Worm (Caenorhabditis elegans): ENCODE data around the gene F08G2.7.

DNA sequence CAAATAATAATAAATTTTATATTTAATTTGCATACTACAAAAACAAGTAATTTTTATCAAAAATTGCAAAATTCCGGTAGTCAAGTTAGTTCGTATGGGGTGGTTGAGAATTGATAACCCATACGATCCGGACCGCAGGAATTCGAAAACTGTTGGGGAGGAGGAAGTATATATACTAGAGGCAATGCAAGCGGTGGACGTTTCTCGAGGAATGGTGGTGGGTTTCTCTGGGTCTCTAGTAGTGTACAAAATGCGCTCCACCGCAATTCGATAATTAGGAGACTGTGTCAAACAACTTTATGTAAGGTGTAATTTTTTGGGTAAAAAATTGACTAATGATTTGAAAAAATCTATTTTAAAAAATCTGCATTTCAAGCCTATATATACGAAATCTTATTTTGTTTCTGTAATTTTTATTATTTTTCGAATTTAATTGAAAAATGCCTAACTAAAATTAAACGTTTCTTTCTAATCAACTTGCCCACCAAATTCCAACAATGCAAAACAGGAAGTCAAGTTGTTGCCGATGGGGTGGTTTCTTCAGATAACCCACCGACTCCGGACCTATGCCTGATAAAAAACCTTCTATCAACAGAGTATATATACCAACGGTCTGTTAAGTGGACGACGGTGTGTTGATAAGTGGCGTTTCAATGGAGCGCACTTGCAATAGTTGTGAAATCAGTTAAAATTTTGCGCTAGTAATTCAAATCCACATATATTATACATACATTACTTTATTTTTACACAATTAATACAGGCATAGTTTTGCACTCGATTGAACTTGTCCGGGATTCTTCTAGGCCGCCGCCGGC, 6.4 kb downstream of the F08G2.7 start:
- TF ChIP-seq unc-55 (GFP tag; optimal IDR thresholded peaks at IDR 0.05) (peak; percentile 62), nhr-11 (tag; optimal IDR thresholded peaks at IDR 0.05) (no peak), ama-1 (optimal IDR thresholded peaks at IDR 0.05) (no peak)

Measured in whole organism, late embryonic.